Fruit fly (Drosophila melanogaster): ENCODE results near the gene CG11843.

The CG11843 gene

DNA sequence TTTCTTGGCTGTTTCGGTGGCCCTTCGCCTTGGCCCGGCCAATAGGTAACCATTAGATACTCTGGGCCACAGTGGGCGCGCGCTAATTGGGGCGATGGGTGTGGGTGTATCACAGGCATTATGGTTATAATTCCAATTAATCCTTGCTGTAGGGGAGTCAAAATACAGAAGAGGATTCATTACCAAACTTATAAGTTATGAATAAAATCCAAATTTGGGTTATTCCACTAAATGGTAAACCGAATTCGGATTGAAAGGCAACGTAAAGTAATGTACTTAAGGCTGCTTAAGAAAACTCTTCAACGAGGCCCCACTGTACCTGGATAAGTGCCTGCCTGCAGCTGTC lies 35.5 kb downstream of the CG11843 start:
- TF ChIP-seq foxo (GFP tag; optimal IDR thresholded peaks at IDR 0.05) (peak in 1 of 2 experiments; percentile 8), HLH106 (tag; optimal IDR thresholded peaks at IDR 0.05) (peak; percentile 9), Hr83 (GFP tag; optimal IDR thresholded peaks at IDR 0.05; ENCODE audit: poor library complexity, severe bottlenecking) (no peak), ey (GFP tag; optimal IDR thresholded peaks at IDR 0.05) (no peak)

DNA sequence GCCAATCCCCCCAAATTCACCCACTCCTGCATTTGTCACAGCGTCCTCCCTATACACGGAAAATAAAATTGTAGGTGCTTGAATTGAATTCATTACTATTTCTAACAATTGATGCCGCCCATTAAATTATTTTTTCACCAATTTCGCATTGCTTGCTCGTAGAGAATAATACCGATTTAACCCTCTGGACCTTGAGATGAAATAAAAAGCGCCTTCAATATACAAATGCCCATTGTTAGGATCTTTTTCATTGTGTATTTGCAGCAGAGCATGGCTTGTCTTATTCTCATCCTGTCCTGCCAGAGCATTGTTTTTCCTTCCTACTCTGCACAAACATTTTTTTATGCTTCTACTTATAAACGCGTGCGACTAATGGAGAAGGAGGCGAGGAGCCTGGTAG lies 37.5 kb downstream of the CG11843 start:
- TF ChIP-seq ey (GFP tag; optimal IDR thresholded peaks at IDR 0.05) (peak; percentile 44), brk (GFP tag; optimal IDR thresholded peaks at IDR 0.05) (no peak), Hnf4 (GFP tag; optimal IDR thresholded peaks at IDR 0.05) (no peak), CG32264 (GFP tag; optimal IDR thresholded peaks at IDR 0.05) (no peak), psq (GFP tag; optimal IDR thresholded peaks at IDR 0.05) (no peak), CG9705 (GFP tag; optimal IDR thresholded peaks at IDR 0.05) (no peak), dmrt93B (GFP tag; optimal IDR thresholded peaks at IDR 0.05) (no peak), sv (GFP tag; optimal IDR thresholded peaks at IDR 0.05) (no peak), Dfd (GFP tag; optimal IDR thresholded peaks at IDR 0.05) (no peak), Vsx2 (GFP tag; optimal IDR thresholded peaks at IDR 0.05; ENCODE audit: partially characterized antibody) (no peak), HLH106 (tag; optimal IDR thresholded peaks at IDR 0.05) (peak; percentile 22), Myc (optimal IDR thresholded peaks at IDR 0.05) (no peak), Hr78 (GFP tag; optimal IDR thresholded peaks at IDR 0.05) (no peak), h (GFP tag; optimal IDR thresholded peaks at IDR 0.05) (peak; percentile 34), usp (GFP tag; optimal IDR thresholded peaks at IDR 0.05) (no peak), Sp1 (GFP tag; optimal IDR thresholded peaks at IDR 0.05) (peak; percentile 1), Hr83 (GFP tag; optimal IDR thresholded peaks at IDR 0.05; ENCODE audit: poor library complexity, severe bottlenecking) (no peak), foxo (GFP tag; optimal IDR thresholded peaks at IDR 0.05) (peak in 1 of 2 experiments; percentile 42), sage (GFP tag; optimal IDR thresholded peaks at IDR 0.05) (no peak), N (GFP tag; optimal IDR thresholded peaks at IDR 0.05) (no peak), woc (GFP tag; optimal IDR thresholded peaks at IDR 0.05) (no peak), Mio (GFP tag; optimal IDR thresholded peaks at IDR 0.05) (no peak), lola (GFP tag; optimal IDR thresholded peaks at IDR 0.05) (no peak), Jra (GFP tag; optimal IDR thresholded peaks at IDR 0.05) (no peak), dsf (GFP tag; optimal IDR thresholded peaks at IDR 0.05; ENCODE audit: borderline replicate concordance) (no peak), pan (optimal IDR thresholded peaks at IDR 0.05) (no peak), Rel (GFP tag; optimal IDR thresholded peaks at IDR 0.05) (no peak), Rel (tag; optimal IDR thresholded peaks at IDR 0.05) (no peak), dl (GFP tag; optimal IDR thresholded peaks at IDR 0.05; ENCODE audit: insufficient read depth in 1 of 2, partially characterized antibody in 2 of 2) (no peak), br (GFP tag; optimal IDR thresholded peaks at IDR 0.05) (peak; percentile 0), jim (GFP tag; optimal IDR thresholded peaks at IDR 0.05) (no peak), fru (GFP tag; optimal IDR thresholded peaks at IDR 0.05) (peak; percentile 46), Dif (GFP tag; optimal IDR thresholded peaks at IDR 0.05; ENCODE audit: partially characterized antibody) (no peak), CrebA (GFP tag; optimal IDR thresholded peaks at IDR 0.05; ENCODE audit: borderline replicate concordance) (no peak), OdsH (GFP tag; optimal IDR thresholded peaks at IDR 0.05) (peak; percentile 24), Abd-B (GFP tag; optimal IDR thresholded peaks at IDR 0.05) (no peak), tai (GFP tag; optimal IDR thresholded peaks at IDR 0.05) (no peak), GATAd (GFP tag; optimal IDR thresholded peaks at IDR 0.05) (no peak), rgr (GFP tag; optimal IDR thresholded peaks at IDR 0.05) (peak; percentile 18)

DNA sequence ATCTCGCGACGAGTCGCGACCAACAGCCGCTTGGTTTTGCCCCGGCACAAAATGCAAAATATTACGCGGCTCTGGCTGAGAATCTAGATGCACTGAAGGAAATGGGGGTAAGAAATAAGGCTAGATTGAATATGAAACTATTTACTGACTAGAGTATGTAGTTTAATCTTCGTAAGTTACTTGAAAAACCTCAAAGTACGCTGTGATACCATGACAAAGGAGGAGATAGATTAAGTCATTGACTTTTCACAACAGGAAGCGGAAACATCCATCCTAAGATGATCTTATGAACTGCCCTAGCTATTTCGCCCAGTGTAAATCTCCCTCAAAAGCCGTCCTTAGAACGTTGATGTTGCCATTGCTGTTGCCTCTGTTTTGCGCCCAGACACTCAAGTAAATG lies 40.0 kb downstream of the CG11843 start:
- no peak for TF ChIP-seq Hr78 (GFP tag; optimal IDR thresholded peaks at IDR 0.05)
- peak; percentile 19 for TF ChIP-seq rgr (GFP tag; optimal IDR thresholded peaks at IDR 0.05)
- TF ChIP-seq Dfd (GFP tag; optimal IDR thresholded peaks at IDR 0.05) = no peak
- peak; percentile 25 for TF ChIP-seq ey (GFP tag; optimal IDR thresholded peaks at IDR 0.05)
- no peak for TF ChIP-seq Rel (GFP tag; optimal IDR thresholded peaks at IDR 0.05)
- no peak for TF ChIP-seq Rel (tag; optimal IDR thresholded peaks at IDR 0.05)
- no peak for TF ChIP-seq dmrt93B (GFP tag; optimal IDR thresholded peaks at IDR 0.05)
- TF ChIP-seq HLH106 (tag; optimal IDR thresholded peaks at IDR 0.05) = peak; percentile 13
- no peak for TF ChIP-seq CrebA (GFP tag; optimal IDR thresholded peaks at IDR 0.05; ENCODE audit: borderline replicate concordance)
- TF ChIP-seq h (GFP tag; optimal IDR thresholded peaks at IDR 0.05) = peak; percentile 5
- TF ChIP-seq fru (GFP tag; optimal IDR thresholded peaks at IDR 0.05) = peak; percentile 23
- TF ChIP-seq foxo (GFP tag; optimal IDR thresholded peaks at IDR 0.05) = peak in 1 of 2 experiments; percentile 10
- no peak for TF ChIP-seq Hr83 (GFP tag; optimal IDR thresholded peaks at IDR 0.05; ENCODE audit: poor library complexity, severe bottlenecking)

Data from whole organism, wandering third instar larva.